Fruit fly (Drosophila melanogaster): ENCODE data around the gene yin.

dm6 chrX:3866844-3867457 lies 4.8 kb downstream of the yin start:
- no peak for TF ChIP-seq Sox102F (GFP tag; optimal IDR thresholded peaks at IDR 0.05)
- TF ChIP-seq CG11762 (GFP tag; optimal IDR thresholded peaks at IDR 0.05; ENCODE audit: insufficient read depth) = peak; percentile 15
- TF ChIP-seq CG1621 (tag; optimal IDR thresholded peaks at IDR 0.05) = peak; percentile 14
- TF ChIP-seq salr (GFP tag; optimal IDR thresholded peaks at IDR 0.05) = peak in 1 of 2 experiments; percentile 15
- TF ChIP-seq Blimp-1 (GFP tag; optimal IDR thresholded peaks at IDR 0.05) = no peak
- no peak for TF ChIP-seq Hr39 (GFP tag; optimal IDR thresholded peaks at IDR 0.05)
- TF ChIP-seq Lpt (GFP tag; optimal IDR thresholded peaks at IDR 0.05) = no peak

All from whole organism, prepupa.